Worm (Caenorhabditis elegans): Measurements from ENCODE around the gene F42A10.7.

F42A10.7 gene

DNA sequence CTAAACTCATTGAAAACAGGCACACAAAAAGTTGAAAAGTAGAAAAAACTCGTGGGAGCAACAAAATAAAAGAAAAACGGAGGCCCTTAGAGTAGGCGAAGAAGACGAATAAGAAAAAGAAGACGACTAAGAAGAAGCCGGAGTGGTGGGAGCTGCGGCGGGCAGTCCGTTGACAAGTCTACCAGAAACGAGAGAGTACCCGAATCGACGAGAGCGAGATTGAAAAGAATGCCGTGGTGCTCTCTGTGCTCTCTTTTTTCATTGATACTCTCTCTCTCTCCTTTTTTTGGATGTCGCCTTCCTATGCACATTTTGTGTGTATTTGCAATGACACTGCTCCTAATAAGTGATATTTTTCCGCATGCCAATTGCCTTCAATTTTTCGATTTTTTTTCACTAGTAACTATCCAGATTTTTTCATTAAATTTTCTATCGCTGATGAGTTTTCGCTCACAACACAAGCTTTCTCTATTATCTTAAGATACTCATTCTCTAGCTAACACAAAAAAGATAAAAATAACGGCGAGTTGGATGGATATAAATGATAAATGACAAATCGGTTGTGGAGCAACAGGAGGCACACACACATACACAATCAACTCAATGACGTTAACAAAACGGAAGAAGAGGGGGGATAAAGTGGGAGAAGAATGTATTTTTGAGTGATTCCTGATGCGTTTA, 38.4 kb downstream of the F42A10.7 start (continued):
- TF ChIP-seq unc-62 (GFP tag; optimal IDR thresholded peaks at IDR 0.05 in 1 of 2), result peak in 1 of 2 experiments; percentile 61
- TF ChIP-seq unc-62 (tag; optimal IDR thresholded peaks at IDR 0.05), result no peak
- TF ChIP-seq tra-1 (GFP tag; IDR thresholded peaks at IDR 0.05), result 0 out of 2 replicates have a peak, but pooled peaks have one; percentile 13

DNA sequence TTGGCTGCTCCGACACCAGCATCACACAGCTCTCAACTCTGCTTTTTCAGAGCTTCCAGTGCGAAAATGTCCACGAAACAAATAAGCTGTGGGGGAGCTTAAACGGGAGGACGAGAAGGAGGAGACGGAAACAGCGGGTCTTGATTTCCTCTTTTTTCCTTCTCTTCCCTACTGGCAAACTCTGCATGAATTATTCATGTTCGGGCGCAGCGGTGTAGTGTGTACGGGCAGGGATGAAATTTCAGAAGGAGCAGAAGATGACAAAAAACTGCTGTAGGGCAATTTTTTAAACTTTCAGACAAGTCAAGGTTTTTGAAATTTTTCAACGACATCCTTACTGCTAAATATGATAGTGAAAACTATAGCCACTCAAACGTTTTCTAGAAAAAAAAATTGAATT, 39.2 kb downstream of the F42A10.7 start:
- TF ChIP-seq lsy-2 (tag; optimal IDR thresholded peaks at IDR 0.05) (no peak), mdl-1 (tag; optimal IDR thresholded peaks at IDR 0.05) (peak in 1 of 2 experiments; percentile 21)

DNA sequence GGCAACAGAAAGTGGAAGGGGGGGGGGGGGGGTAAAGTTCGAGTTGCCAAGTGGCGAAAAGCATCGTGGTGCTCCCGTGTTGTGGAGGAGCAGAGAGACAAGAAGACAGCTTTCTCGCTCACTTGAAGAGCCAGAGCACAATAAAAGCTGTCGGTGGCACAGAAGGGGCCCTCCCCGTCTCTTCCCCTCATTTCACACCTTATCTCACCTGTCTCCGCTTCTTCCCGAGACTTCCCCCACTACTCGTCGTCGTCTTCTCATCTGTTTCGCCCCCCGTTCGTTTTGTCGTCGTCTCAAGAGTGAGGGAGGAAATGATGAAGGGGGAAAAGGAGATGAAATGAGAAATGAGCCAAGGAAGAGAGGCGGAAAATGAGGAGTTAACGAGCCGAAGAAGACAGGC, 40.0 kb downstream of the F42A10.7 start:
- TF ChIP-seq unc-39 (tag; optimal IDR thresholded peaks at IDR 0.05), result no peak
- no peak for TF ChIP-seq hlh-30 (tag; optimal IDR thresholded peaks at IDR 0.05; ENCODE audit: insufficient read depth)
- no peak for TF ChIP-seq unc-130 (GFP tag; optimal IDR thresholded peaks at IDR 0.05)
- TF ChIP-seq mep-1 (tag; optimal IDR thresholded peaks at IDR 0.05), result no peak
- no peak for TF ChIP-seq daf-16 (GFP tag; optimal IDR thresholded peaks at IDR 0.05)
- no peak for TF ChIP-seq daf-16 (tag; optimal IDR thresholded peaks at IDR 0.05)
- no peak for TF ChIP-seq lin-39 (tag; optimal IDR thresholded peaks at IDR 0.05)
- no peak for TF ChIP-seq cey-2 (tag; optimal IDR thresholded peaks at IDR 0.05; ENCODE audit: borderline replicate concordance, insufficient read depth)
- 0 out of 2 replicates have a peak, but pooled peaks have one; percentile 11 for TF ChIP-seq lin-38 (GFP tag; IDR thresholded peaks at IDR 0.05)
- peak; percentile 69; the same call in 1 of the 2 replicates for TF ChIP-seq egl-43 (GFP tag; IDR thresholded peaks at IDR 0.05)
- no peak for TF ChIP-seq lin-29 (GFP tag; IDR thresholded peaks at IDR 0.05)
- no peak for TF ChIP-seq ceh-82 (tag; optimal IDR thresholded peaks at IDR 0.05)
- no peak for TF ChIP-seq zag-1 (tag; optimal IDR thresholded peaks at IDR 0.05)
- TF ChIP-seq mxl-3 (GFP tag; optimal IDR thresholded peaks at IDR 0.05), result peak; percentile 58
- TF ChIP-seq rbr-2 (tag; optimal IDR thresholded peaks at IDR 0.05), result peak; percentile 4
- no peak for TF ChIP-seq nhr-102 (tag; optimal IDR thresholded peaks at IDR 0.05)
- TF ChIP-seq lsy-2 (tag; optimal IDR thresholded peaks at IDR 0.05), result no peak
- no peak for TF ChIP-seq F44E2.7 (GFP tag; IDR thresholded peaks at IDR 0.05)
- no peak for TF ChIP-seq ceh-20 (GFP tag; IDR thresholded peaks at IDR 0.05)
- TF ChIP-seq madf-9 (GFP tag; conservative IDR thresholded peaks at IDR 0.05), result no peak
- no peak for TF ChIP-seq skn-1 (tag; optimal IDR thresholded peaks at IDR 0.05)
- TF ChIP-seq nhr-25 (tag; optimal IDR thresholded peaks at IDR 0.05; ENCODE audit: borderline replicate concordance, insufficient read depth), result no peak
- TF ChIP-seq dpl-1 (GFP tag; optimal IDR thresholded peaks at IDR 0.05), result no peak
- TF ChIP-seq nhr-41 (GFP tag; IDR thresholded peaks at IDR 0.05), result no peak
- TF ChIP-seq zfp-2 (tag; optimal IDR thresholded peaks at IDR 0.05), result no peak
- TF ChIP-seq Y105C5A.15 (GFP tag; IDR thresholded peaks at IDR 0.05), result no peak
- no peak for TF ChIP-seq ceh-28 (tag; optimal IDR thresholded peaks at IDR 0.05)
- TF ChIP-seq tag-97 (GFP tag; IDR thresholded peaks at IDR 0.05), result no peak
- peak; percentile 32 for TF ChIP-seq nhr-11 (tag; optimal IDR thresholded peaks at IDR 0.05)
- no peak for TF ChIP-seq ceh-62 (tag; optimal IDR thresholded peaks at IDR 0.05)
- TF ChIP-seq attf-4 (tag; optimal IDR thresholded peaks at IDR 0.05), result no peak
- no peak for TF ChIP-seq spr-3 (GFP tag; optimal IDR thresholded peaks at IDR 0.05)
- TF ChIP-seq ceh-32 (tag; optimal IDR thresholded peaks at IDR 0.05; ENCODE audit: poor library complexity), result no peak
- TF ChIP-seq Y48G9A.11 (GFP tag; IDR thresholded peaks at IDR 0.05), result no peak
- no peak for TF ChIP-seq hmg-1.1 (GFP tag; IDR thresholded peaks at IDR 0.05)
- TF ChIP-seq R02D3.7 (tag; optimal IDR thresholded peaks at IDR 0.05), result no peak
- TF ChIP-seq hif-1 (tag; optimal IDR thresholded peaks at IDR 0.05), result peak in 1 of 2 experiments; percentile 29
- no peak for TF ChIP-seq snpc-4 (tag; optimal IDR thresholded peaks at IDR 0.05)
- TF ChIP-seq saeg-2 (GFP tag; IDR thresholded peaks at IDR 0.05), result no peak
- no peak for TF ChIP-seq dmd-9 (GFP tag; IDR thresholded peaks at IDR 0.05)
- no peak for TF ChIP-seq zip-11 (GFP tag; IDR thresholded peaks at IDR 0.05)
- TF ChIP-seq vab-7 (GFP tag; IDR thresholded peaks at IDR 0.05), result no peak
